Worm (Caenorhabditis elegans): ENCODE data around the gene Y6G8.5.

DNA sequence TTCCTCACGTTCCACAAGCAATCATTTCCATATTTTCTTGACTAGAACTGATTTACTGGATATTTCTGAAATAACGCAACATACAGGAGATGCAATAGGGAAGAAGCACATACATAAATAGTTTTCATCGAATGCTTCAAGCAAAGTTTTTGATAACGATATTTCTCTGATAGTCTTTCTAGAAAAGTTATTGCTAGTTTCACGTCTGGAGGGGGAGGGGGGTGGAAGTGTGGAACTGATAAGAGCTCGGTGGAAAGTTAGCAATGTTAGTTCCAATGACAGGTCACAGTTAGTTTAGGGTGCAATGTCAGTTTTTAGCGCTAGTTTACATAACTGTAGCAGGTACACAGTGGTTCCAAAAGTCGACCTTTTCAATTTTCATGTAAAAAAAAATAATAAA is 1.3 kb upstream of the Y6G8.5 start, which contains the start of gene Y6G8.6:
- TF ChIP-seq nhr-23 (tag; optimal IDR thresholded peaks at IDR 0.05) (no peak), sea-2 (GFP tag; optimal IDR thresholded peaks at IDR 0.05) (no peak), ama-1 (optimal IDR thresholded peaks at IDR 0.05) (no peak), nhr-76 (tag; optimal IDR thresholded peaks at IDR 0.05) (no peak), aly-2 (tag; optimal IDR thresholded peaks at IDR 0.05) (no peak), nhr-237 (tag; optimal IDR thresholded peaks at IDR 0.05) (no peak), lin-39 (tag; optimal IDR thresholded peaks at IDR 0.05) (no peak)
